Worm (Caenorhabditis elegans) whole organism, young adult: Measurements from ENCODE around the gene C06E4.6.

ENCODE experiments used
- F37B4.10 ChIP-seq: fragments of 200-800 bp; sonication (Bioruptor generic); IDR thresholded peaks from 2 replicates; pipeline ENCODE4 v1.3.6; 2022; ENCODE audit warnings: missing genetic modification characterization, missing compliant biosample characterization
- cebp-2 ChIP-seq: fragments of 200-800 bp; sonication (Bioruptor generic); IDR thresholded peaks from 2 replicates; pipeline ENCODE4 v1.3.6; 2022; ENCODE audit warnings: missing genetic modification characterization, missing compliant biosample characterization
- madf-10 ChIP-seq: sonication (generic microtip); optimal IDR thresholded peaks from 2 replicates; lab custom pipeline; 2016; ENCODE audit warnings: mild to moderate bottlenecking, missing genetic modification characterization, missing compliant biosample characterization
- mxl-1 ChIP-seq: sonication (generic microtip); optimal IDR thresholded peaks from 2 replicates; lab custom pipeline; 2016; ENCODE audit warnings: missing genetic modification characterization, missing compliant biosample characterization
- ztf-6 ChIP-seq: fragments of 200-800 bp; sonication (Bioruptor generic); IDR thresholded peaks from 2 replicates; pipeline ENCODE4 v1.3.6; 2022; ENCODE audit warnings: missing genetic modification reagents, missing genetic modification characterization, missing compliant biosample characterization

DNA sequence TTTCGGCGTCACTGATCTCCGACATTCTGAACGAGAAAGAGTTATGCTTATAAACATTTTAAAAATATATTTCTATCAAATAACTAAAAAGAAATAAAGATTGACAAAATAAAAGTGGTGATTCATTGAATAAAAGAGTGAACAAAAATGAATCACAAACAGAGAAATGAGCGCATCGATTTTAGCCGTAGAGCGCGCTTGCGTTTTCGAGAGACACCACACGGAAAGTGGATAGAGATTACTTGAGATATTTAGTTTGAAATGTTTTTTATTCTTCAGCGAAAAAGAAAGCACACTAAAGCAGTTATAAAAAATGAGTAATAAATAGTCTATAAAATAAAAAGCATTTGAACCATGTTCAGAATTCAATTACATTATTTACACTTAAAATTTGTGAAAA lies 27.9 kb downstream of the C06E4.6 start, which contains the start of gene cap-1:
- TF ChIP-seq mxl-1 (tag; lab: Kevin White, UChicago) (no peak), ztf-6 (GFP tag; lab: Robert Waterston, UW) (no peak), cebp-2 (no peak), madf-10 (peak; percentile 8), F37B4.10 (no peak)
